Worm (Caenorhabditis elegans) whole organism, L3 larva: Measurements from ENCODE around the gene T10D4.1.

Experiments used
- ZK546.5 ChIP-seq: sonication (generic microtip); optimal IDR thresholded peaks from 2 replicates; lab custom pipeline; 2017; ENCODE audit warnings: missing biosample characterization, missing genetic modification characterization
- aly-2 ChIP-seq: fragments of 150-350 bp; optimal IDR thresholded peaks from 2 replicates; lab custom pipeline; 2014; ENCODE audit warnings: missing biosample characterization, missing genetic modification characterization
- nhr-11 ChIP-seq: fragments of 150-350 bp; optimal IDR thresholded peaks from 2 replicates; lab custom pipeline; 2014; ENCODE audit warnings: missing biosample characterization, missing genetic modification characterization
- nhr-12 ChIP-seq: fragments of 150-350 bp; optimal IDR thresholded peaks from 2 replicates; lab custom pipeline; 2014; ENCODE audit warnings: missing biosample characterization, missing genetic modification characterization
- nhr-25 ChIP-seq: sonication (generic microtip); optimal IDR thresholded peaks from 2 replicates; lab custom pipeline; 2017; ENCODE audit warnings: missing biosample characterization, missing genetic modification characterization
- nhr-28 ChIP-seq: fragments of 150-350 bp; optimal IDR thresholded peaks from 2 replicates; lab custom pipeline; 2014; ENCODE audit warnings: missing biosample characterization, missing genetic modification characterization
- nhr-76 ChIP-seq: fragments of 150-350 bp; sonication (generic microtip); optimal IDR thresholded peaks from 5 replicates; lab custom pipeline; 2014; ENCODE audit warnings: missing biosample characterization, missing genetic modification characterization
- pqm-1 ChIP-seq: fragments of 150-350 bp; optimal IDR thresholded peaks from 2 replicates; lab custom pipeline; 2017; ENCODE audit warnings: missing biosample characterization, missing genetic modification characterization, inconsistent platforms
- unc-39 ChIP-seq: sonication (generic microtip); optimal IDR thresholded peaks from 4 replicates; lab custom pipeline; 2017; ENCODE audit warnings: missing biosample characterization, missing genetic modification characterization
- unc-62 ChIP-seq: fragments of 150-350 bp; sonication (generic microtip); optimal IDR thresholded peaks from 4 replicates; lab custom pipeline; 2014; ENCODE audit warnings: missing biosample characterization, missing genetic modification reagents, missing genetic modification characterization

DNA sequence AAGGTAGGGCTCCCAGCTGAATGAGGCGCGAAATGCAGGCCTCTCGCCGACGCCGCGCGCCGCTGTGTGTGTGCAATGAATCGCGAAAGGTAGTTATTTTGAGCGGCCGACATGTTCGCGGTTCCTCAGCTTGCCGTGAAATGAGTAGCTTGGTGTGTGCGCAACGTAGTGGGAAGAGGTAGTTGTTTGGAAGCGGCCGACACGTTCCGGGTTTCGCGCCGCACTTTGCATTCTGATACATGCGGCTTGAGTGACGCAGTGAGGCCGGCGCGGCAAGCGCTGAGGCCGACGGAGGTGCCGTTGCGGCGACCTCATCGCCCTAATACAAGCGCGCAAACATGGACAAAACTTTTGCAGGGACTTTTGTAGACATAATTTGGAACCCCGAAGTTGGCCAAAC is 45.8 kb downstream of the T10D4.1 start:
- TF ChIP-seq pqm-1 (no peak), ZK546.5 (tag; lab: Kevin White, UChicago) (no peak), nhr-28 (tag; lab: Kevin White, UChicago) (no peak), nhr-25 (tag; lab: Kevin White, UChicago) (no peak), unc-39 (tag; lab: Kevin White, UChicago) (no peak), aly-2 (tag; lab: Kevin White, UChicago) (no peak), nhr-76 (tag; lab: Kevin White, UChicago) (no peak), unc-62 (GFP tag; lab: Kevin White, UChicago) (no peak), nhr-11 (tag; lab: Kevin White, UChicago) (no peak), nhr-12 (no peak)
